Worm (Caenorhabditis elegans): ENCODE results near the gene Y65A5A.2.
"Not testable (repeated sequence)": the region's sequence is repeated elsewhere in the genome, so short reads cannot be mapped to it uniquely, and the experiment has no call there.

The Y65A5A.2 gene

DNA sequence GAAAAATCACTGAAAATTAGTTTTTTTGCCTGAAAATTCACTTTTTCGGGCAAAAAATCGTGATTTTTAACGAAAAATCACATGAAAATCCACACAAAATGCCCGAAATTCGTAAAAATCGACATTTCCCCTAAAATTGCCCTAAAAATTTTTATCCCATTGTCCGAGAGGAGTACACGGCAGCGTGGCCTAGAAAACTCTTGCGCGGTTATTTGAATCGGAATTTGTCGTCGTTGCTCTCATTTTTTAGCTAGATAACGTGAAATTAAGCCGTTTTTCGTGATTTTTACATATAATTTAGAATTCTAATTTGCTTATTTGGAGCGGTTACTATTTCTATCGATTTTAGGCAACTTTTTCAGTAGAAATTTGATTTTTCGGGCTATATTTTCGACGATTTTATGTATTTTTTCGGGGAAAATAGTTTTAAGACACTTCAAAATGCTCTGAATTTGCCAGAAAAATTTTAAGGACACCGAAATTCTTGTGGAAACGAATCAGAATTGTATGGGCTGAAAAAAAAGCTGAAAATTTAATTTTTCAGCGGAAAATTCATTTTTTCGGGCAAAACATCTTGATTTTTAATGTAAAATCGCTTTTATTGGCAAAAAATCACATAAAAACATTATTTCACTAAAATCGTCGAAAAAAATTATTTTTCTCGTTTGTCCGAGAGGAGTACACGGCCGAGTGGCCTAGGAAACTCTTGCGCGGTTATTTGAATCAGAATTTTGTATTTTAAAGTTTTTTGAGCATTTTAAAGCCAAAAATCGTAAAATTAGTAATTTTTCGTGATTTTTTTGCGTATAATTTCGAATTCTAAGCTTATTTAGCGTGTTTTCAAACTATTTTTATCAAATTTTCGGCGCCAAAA, 3.5 kb downstream of the Y65A5A.2 start (continued):
- TF ChIP-seq unc-3 (GFP tag; conservative IDR thresholded peaks at IDR 0.05) = peak; percentile 50; the same call in 1 of the 2 replicates
- peak; percentile 69 for TF ChIP-seq unc-3 (tag; optimal IDR thresholded peaks at IDR 0.05)
- TF ChIP-seq pag-3 (tag; optimal IDR thresholded peaks at IDR 0.05; ENCODE audit: borderline replicate concordance) = no peak
- TF ChIP-seq F13H6.1 (tag; optimal IDR thresholded peaks at IDR 0.05) = peak; percentile 48
- no peak for TF ChIP-seq unc-55 (GFP tag; optimal IDR thresholded peaks at IDR 0.05)
- TF ChIP-seq pqm-1 (tag; optimal IDR thresholded peaks at IDR 0.05) = peak; percentile 41
- no peak for TF ChIP-seq sox-4 (tag; optimal IDR thresholded peaks at IDR 0.05)
- TF ChIP-seq hlh-8 (tag; optimal IDR thresholded peaks at IDR 0.05) = peak; percentile 68
- TF ChIP-seq tbx-7 (tag; optimal IDR thresholded peaks at IDR 0.05) = peak; percentile 90
- TF ChIP-seq tbx-2 (tag; optimal IDR thresholded peaks at IDR 0.05) = peak; percentile 78
- no peak for TF ChIP-seq pros-1 (tag; optimal IDR thresholded peaks at IDR 0.05)
- TF ChIP-seq mec-3 (tag; optimal IDR thresholded peaks at IDR 0.05; ENCODE audit: borderline replicate concordance) = peak; percentile 78
- peak; percentile 69 for TF ChIP-seq eyg-1 (tag; optimal IDR thresholded peaks at IDR 0.05)

DNA sequence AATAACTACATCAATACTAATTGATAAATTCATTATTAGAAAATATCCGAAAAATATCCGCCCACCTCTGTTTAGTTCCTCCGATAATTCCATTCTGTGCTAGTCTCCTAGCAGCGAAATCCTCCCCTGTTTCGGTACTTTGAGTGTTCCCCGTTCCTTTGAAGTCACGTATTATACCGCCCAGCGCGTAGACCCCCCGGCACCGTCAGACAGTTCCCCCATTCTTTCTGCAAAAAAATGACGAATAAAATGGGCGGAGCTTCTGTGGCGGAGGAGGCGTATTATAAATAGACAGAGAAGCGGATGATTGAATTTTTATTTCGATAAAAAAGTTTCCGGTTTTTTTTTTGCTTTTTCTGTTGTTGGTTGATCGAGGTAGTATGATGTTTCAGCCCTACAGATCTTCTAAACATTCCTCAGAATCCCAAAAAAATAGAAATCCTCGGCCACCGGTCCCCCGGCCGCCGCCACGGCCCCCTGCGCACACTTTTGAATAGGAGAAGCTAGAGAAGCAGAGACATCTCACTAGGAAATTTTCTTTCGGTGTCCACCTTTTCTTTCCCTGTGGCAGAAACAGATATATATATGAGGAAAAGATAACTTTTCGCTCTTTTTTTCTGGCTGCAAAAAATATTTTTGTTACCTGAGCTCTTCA, 10.2 kb downstream of the Y65A5A.2 start:
- no peak for TF ChIP-seq pat-9 (tag; optimal IDR thresholded peaks at IDR 0.05)
- no peak for TF ChIP-seq pros-1 (tag; optimal IDR thresholded peaks at IDR 0.05)
- TF ChIP-seq ceh-31 (tag; optimal IDR thresholded peaks at IDR 0.05) = peak; percentile 47
- no peak for TF ChIP-seq fax-1 (tag; optimal IDR thresholded peaks at IDR 0.05)
- TF ChIP-seq C08G9.2 (tag; optimal IDR thresholded peaks at IDR 0.05) = peak; percentile 1

DNA sequence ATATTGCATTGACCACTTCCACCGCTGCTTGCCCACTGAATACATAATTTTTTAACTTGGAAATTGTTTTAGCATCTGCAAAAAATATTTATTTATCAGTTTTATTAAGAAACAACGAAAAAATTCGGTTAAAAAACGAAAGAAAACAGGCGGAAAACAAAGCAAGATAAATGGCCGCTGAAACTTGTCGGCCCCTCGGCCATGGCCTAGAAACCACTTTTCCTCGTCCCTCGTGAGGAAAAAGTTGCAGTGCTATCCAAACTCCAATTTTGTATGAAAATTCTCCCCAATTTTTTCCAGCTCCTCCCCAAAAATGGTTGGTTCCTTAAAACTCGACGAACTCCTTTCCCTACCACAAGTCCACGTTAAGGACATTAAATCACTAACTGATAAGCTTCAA, 12.5 kb downstream of the Y65A5A.2 start, which contains the start of gene Y10G11A.1:
Gene Y10G11A.1 (plus strand): TSS at position 301 of the 400 bp plus-strand sequence.
- not testable (repeated sequence) for TF ChIP-seq ztf-16, nhr-232, F13H6.1 (tag; optimal IDR thresholded peaks at IDR 0.05)

DNA sequence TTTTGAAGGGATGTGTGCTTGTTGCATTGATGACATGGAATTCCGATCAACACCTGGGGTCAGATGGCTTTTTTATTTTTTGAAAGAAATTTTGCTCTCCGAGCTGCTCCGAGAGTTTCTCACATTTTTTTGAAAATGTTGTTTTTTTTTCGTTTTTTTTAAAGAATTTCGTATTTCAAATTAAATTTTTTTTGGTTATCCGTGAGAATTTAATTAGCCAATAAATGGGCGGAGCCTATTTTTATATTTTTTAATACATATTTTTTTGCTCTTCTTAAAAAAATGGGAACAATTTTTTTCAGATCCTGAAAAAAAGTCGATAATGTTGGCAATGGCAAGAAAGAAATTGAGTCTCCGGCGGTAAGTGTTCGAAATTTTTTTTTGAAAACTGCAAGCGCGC, 20.1 kb downstream of the Y65A5A.2 start, which contains the start of gene dlc-3:
Gene dlc-3 (plus strand): TSS at position 301 of the 400 bp plus-strand sequence.
- TF ChIP-seq dve-1 (tag; optimal IDR thresholded peaks at IDR 0.05) = no peak
- no peak for TF ChIP-seq odd-2 (tag; optimal IDR thresholded peaks at IDR 0.05)
- TF ChIP-seq elt-2 (tag; optimal IDR thresholded peaks at IDR 0.05) = no peak
- TF ChIP-seq unc-3 (GFP tag; conservative IDR thresholded peaks at IDR 0.05) = no peak
- TF ChIP-seq unc-3 (tag; optimal IDR thresholded peaks at IDR 0.05) = no peak
- no peak for TF ChIP-seq ets-4 (tag; optimal IDR thresholded peaks at IDR 0.05)
- TF ChIP-seq nfya-1 (tag; optimal IDR thresholded peaks at IDR 0.05) = no peak
- no peak for TF ChIP-seq tbx-7 (tag; optimal IDR thresholded peaks at IDR 0.05)
- TF ChIP-seq Y22D7AL.16 (tag; optimal IDR thresholded peaks at IDR 0.05) = no peak
- TF ChIP-seq ceh-9 (tag; optimal IDR thresholded peaks at IDR 0.05) = no peak
- TF ChIP-seq sox-2 (GFP tag; IDR thresholded peaks at IDR 0.05) = no peak
- no peak for TF ChIP-seq K09A11.1 (tag; optimal IDR thresholded peaks at IDR 0.05; ENCODE audit: insufficient read depth)
- TF ChIP-seq hlh-30 (tag; optimal IDR thresholded peaks at IDR 0.05; ENCODE audit: insufficient read depth) = no peak
- TF ChIP-seq ama-1 (optimal IDR thresholded peaks at IDR 0.05) = no peak

DNA sequence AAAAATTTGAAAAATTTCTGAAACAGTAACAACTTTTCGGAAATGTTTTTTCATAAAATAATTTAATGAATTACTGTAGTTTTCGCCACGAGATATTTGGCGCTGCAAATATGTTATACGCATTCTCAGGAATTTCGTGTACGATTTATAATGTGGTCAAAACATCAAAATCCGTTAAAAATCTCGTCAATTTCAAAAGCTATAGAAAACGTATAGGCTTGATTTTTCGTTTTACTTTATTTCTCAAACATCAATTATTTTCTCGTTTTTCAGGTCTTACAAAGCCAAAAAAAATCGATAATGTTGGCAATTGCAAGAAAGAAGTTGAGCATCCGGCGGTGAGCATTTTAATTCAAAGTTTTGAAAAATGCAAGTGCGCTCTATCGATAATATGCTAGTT, 31.1 kb downstream of the Y65A5A.2 start, which contains the start of gene dlc-4:
Gene dlc-4 (plus strand): TSS at position 301 of the 400 bp plus-strand sequence.
- TF ChIP-seq fkh-6 (tag; optimal IDR thresholded peaks at IDR 0.05) = no peak
- TF ChIP-seq gmeb-2 (tag; optimal IDR thresholded peaks at IDR 0.05) = no peak
- no peak for TF ChIP-seq C08G9.2 (tag; optimal IDR thresholded peaks at IDR 0.05)
- no peak for TF ChIP-seq unc-42 (tag; optimal IDR thresholded peaks at IDR 0.05)
- no peak for TF ChIP-seq ceh-14 (tag; optimal IDR thresholded peaks at IDR 0.05)
- no peak for TF ChIP-seq ceh-18 (tag; optimal IDR thresholded peaks at IDR 0.05)
- no peak for TF ChIP-seq sox-4 (tag; optimal IDR thresholded peaks at IDR 0.05)
- no peak for TF ChIP-seq pag-3 (tag; optimal IDR thresholded peaks at IDR 0.05; ENCODE audit: borderline replicate concordance)
- TF ChIP-seq ceh-31 (tag; optimal IDR thresholded peaks at IDR 0.05) = no peak
- no peak for TF ChIP-seq che-1 (tag; optimal IDR thresholded peaks at IDR 0.05)
- no peak for TF ChIP-seq nhr-232 (tag; optimal IDR thresholded peaks at IDR 0.05)
- TF ChIP-seq K09A11.1 (tag; optimal IDR thresholded peaks at IDR 0.05; ENCODE audit: insufficient read depth) = no peak
- TF ChIP-seq fkh-10 (GFP tag; optimal IDR thresholded peaks at IDR 0.05) = no peak
- no peak for TF ChIP-seq hlh-15 (tag; optimal IDR thresholded peaks at IDR 0.05)
- no peak for TF ChIP-seq unc-55 (GFP tag; optimal IDR thresholded peaks at IDR 0.05)
- TF ChIP-seq ceh-6 (GFP tag; optimal IDR thresholded peaks at IDR 0.05) = no peak
- no peak for TF ChIP-seq ceh-34 (tag; optimal IDR thresholded peaks at IDR 0.05)
- TF ChIP-seq ama-1 (optimal IDR thresholded peaks at IDR 0.05) = no peak
- no peak for TF ChIP-seq pax-1 (tag; optimal IDR thresholded peaks at IDR 0.05)

All from whole organism, late embryonic.